Worm (Caenorhabditis elegans): ENCODE measurements around the gene dhs-25.

- TF ChIP-seq unc-62 (GFP tag; optimal IDR thresholded peaks at IDR 0.05) (no peak), ztf-11 (tag; optimal IDR thresholded peaks at IDR 0.05) (no peak), nhr-77 (tag; optimal IDR thresholded peaks at IDR 0.05) (no peak), elt-1 (tag; optimal IDR thresholded peaks at IDR 0.05) (no peak), ceh-9 (tag; optimal IDR thresholded peaks at IDR 0.05) (no peak), fos-1 (tag; optimal IDR thresholded peaks at IDR 0.05) (no peak)
Measured at ce11 chrX:1480564-1480963, 5.8 kb upstream of the dhs-25 start.
